Fruit fly (Drosophila melanogaster): ENCODE data around the gene Argk2.

Gene Argk2

DNA sequence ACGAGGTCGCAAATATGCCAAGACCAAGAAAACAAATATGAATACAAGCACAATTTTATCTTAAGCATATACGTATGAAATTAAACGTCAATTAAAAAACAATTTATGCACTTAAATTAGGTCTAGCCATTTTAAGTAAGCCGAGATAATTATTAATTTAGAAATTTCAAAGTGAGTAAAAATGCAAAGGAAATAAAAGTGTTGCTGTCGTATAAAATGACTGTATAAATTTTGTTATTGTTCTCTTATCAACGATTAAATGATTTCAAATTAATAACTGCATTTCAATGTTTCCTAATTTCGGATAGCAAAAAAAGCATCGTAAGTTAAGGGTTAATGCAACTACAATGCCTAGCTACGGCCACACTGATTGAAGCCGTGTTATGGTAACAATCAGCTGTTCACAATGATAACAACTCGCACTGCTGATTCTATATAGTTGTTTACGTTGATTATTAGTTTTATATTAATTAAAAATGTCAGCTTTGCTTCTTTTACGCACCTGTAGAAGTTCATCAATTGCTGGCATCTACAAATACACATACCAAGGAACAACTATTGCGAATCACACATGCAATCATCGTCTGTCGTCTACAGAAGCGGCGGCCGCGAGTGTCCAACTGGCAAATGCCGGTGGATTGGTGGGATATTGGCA is 25.6 kb downstream of the Argk2 start, which contains the start of the genes CG4911 and CG4942 (continued):
- TF ChIP-seq CG11093 (GFP tag; IDR thresholded peaks at IDR 0.05) (0 out of 3 replicates have a peak, but pooled peaks have one; percentile 16), mam (GFP tag; optimal IDR thresholded peaks at IDR 0.05) (peak; percentile 81), CG7987 (GFP tag; optimal IDR thresholded peaks at IDR 0.05) (no peak), Side (GFP tag; optimal IDR thresholded peaks at IDR 0.05) (peak; percentile 47), CG18599 (GFP tag; optimal IDR thresholded peaks at IDR 0.05) (peak; percentile 63), CG4360 (GFP tag; IDR thresholded peaks at IDR 0.05) (no peak), dmrt11E (tag; optimal IDR thresholded peaks at IDR 0.05) (peak; percentile 74), CG10431 (GFP tag; optimal IDR thresholded peaks at IDR 0.05) (peak; percentile 44), CG18262 (tag; optimal IDR thresholded peaks at IDR 0.05) (peak; percentile 75), CG3726 (GFP tag; IDR thresholded peaks at IDR 0.05) (peak; percentile 14; the same call in 1 of the 3 replicates), en (GFP tag; optimal IDR thresholded peaks at IDR 0.05) (no peak), gsb (GFP tag; IDR thresholded peaks at IDR 0.05) (no peak), gt (GFP tag; IDR thresholded peaks at IDR 0.05) (no peak), CG18011 (GFP tag; optimal IDR thresholded peaks at IDR 0.05) (peak; percentile 33), CG9932 (GFP tag; IDR thresholded peaks at IDR 0.05) (peak; percentile 87), Ada2b (GFP tag; IDR thresholded peaks at IDR 0.05) (peak; percentile 64), CG16863 (GFP tag; optimal IDR thresholded peaks at IDR 0.05) (peak; percentile 67), Atf3 (GFP tag; optimal IDR thresholded peaks at IDR 0.05) (peak; percentile 43), CG31388 (GFP tag; optimal IDR thresholded peaks at IDR 0.05) (no peak), Ptx1 (GFP tag; IDR thresholded peaks at IDR 0.05) (peak; percentile 82), CG14014 (GFP tag; IDR thresholded peaks at IDR 0.05) (peak; percentile 74), CoRest (tag; optimal IDR thresholded peaks at IDR 0.05) (peak; percentile 89), CG2712 (tag; optimal IDR thresholded peaks at IDR 0.05) (peak; percentile 76), chinmo (GFP tag; IDR thresholded peaks at IDR 0.05; ENCODE audit: partially characterized antibody) (no peak), Ets97D (GFP tag; optimal IDR thresholded peaks at IDR 0.05) (no peak), pb (GFP tag; optimal IDR thresholded peaks at IDR 0.05) (no peak), CG6272 (GFP tag; IDR thresholded peaks at IDR 0.05) (peak; percentile 55; the same call in 1 of the 2 replicates), crc (GFP tag; optimal IDR thresholded peaks at IDR 0.05) (peak; percentile 49), CG8359 (GFP tag; optimal IDR thresholded peaks at IDR 0.05; ENCODE audit: borderline replicate concordance) (no peak), Neu2 (GFP tag; optimal IDR thresholded peaks at IDR 0.05; ENCODE audit: borderline replicate concordance) (no peak), sima (GFP tag; optimal IDR thresholded peaks at IDR 0.05) (no peak), CG1792 (GFP tag; optimal IDR thresholded peaks at IDR 0.05) (peak; percentile 6), CG9215 (GFP tag; IDR thresholded peaks at IDR 0.05) (peak; percentile 71), Usf (GFP tag; optimal IDR thresholded peaks at IDR 0.05) (peak; percentile 57), CG12942 (GFP tag; optimal IDR thresholded peaks at IDR 0.05) (peak; percentile 39), tio (GFP tag; optimal IDR thresholded peaks at IDR 0.05) (peak; percentile 66), CG6254 (GFP tag; optimal IDR thresholded peaks at IDR 0.05) (no peak), cas (GFP tag; IDR thresholded peaks at IDR 0.05) (peak; percentile 21; the same call in 1 of the 2 replicates), YL-1 (GFP tag; optimal IDR thresholded peaks at IDR 0.05) (no peak), CG11247 (GFP tag; IDR thresholded peaks at IDR 0.05) (peak; percentile 68), CG2889 (GFP tag; IDR thresholded peaks at IDR 0.05) (0 out of 3 replicates have a peak, but pooled peaks have one; percentile 6), Ets65A (GFP tag) (peak; percentile 34), CG31441 (GFP tag; IDR thresholded peaks at IDR 0.05) (peak; percentile 71), ken (GFP tag; IDR thresholded peaks at IDR 0.05) (peak; percentile 45; the same call in 2 of the 3 replicates), CG12744 (GFP tag; optimal IDR thresholded peaks at IDR 0.05) (peak; percentile 41), Pdp1 (GFP tag; optimal IDR thresholded peaks at IDR 0.05) (peak in 1 of 2 experiments; percentile 70), CG9817 (tag; optimal IDR thresholded peaks at IDR 0.05) (peak; percentile 77), Ssrp (tag; optimal IDR thresholded peaks at IDR 0.05) (peak; percentile 76), al (GFP tag; IDR thresholded peaks at IDR 0.05) (peak; percentile 66), exex (tag; optimal IDR thresholded peaks at IDR 0.05) (peak; percentile 40)
